Fruit fly (Drosophila melanogaster) whole organism, embryonic: ENCODE measurements around the gene CG4972.

Experiments
- BEAF-32 ChIP-seq: fragments of 200-800 bp; sonication (Bioruptor generic); optimal IDR thresholded peaks from 3 replicates; lab custom pipeline; 2017; ENCODE audit warnings: missing biosample characterization, missing genetic modification characterization, mild to moderate bottlenecking, moderate library complexity, missing genetic modification reagents
- Bgb ChIP-seq: fragments of 200-800 bp; sonication (Bioruptor generic); IDR thresholded peaks from 2 replicates; pipeline ENCODE4 v1.3.6; 2022; ENCODE audit warnings: missing biosample characterization, missing genetic modification characterization; ENCODE audit not compliant: partially characterized antibody
- Blimp-1 ChIP-seq: fragments of 200-800 bp; sonication (Bioruptor generic); optimal IDR thresholded peaks from 3 replicates; lab custom pipeline; 2018; ENCODE audit warnings: missing biosample characterization, missing genetic modification characterization, mild to moderate bottlenecking, moderate library complexity, missing genetic modification reagents
- Bteb2 ChIP-seq: fragments of 200-800 bp; sonication (Bioruptor generic); optimal IDR thresholded peaks from 2 replicates; lab custom pipeline; 2016; ENCODE audit warnings: missing biosample characterization, missing genetic modification characterization
- CG10543 ChIP-seq: fragments of 200-800 bp; sonication (Bioruptor generic); optimal IDR thresholded peaks from 3 replicates; lab custom pipeline; 2017; ENCODE audit warnings: missing biosample characterization, mild to moderate bottlenecking, missing genetic modification characterization, moderate library complexity
- CG10565 ChIP-seq: fragments of 200-800 bp; sonication (Bioruptor generic); optimal IDR thresholded peaks from 3 replicates; lab custom pipeline; 2016; ENCODE audit warnings: missing biosample characterization, mild to moderate bottlenecking, missing genetic modification characterization
- CG10979 ChIP-seq: fragments of 200-800 bp; sonication (Bioruptor generic); optimal IDR thresholded peaks from 2 replicates; lab custom pipeline; 2018; ENCODE audit warnings: missing biosample characterization, mild to moderate bottlenecking, missing genetic modification characterization, moderate library complexity
- CG11504 ChIP-seq: fragments of 200-800 bp; sonication (Bioruptor generic); optimal IDR thresholded peaks from 3 replicates; lab custom pipeline; 2019; ENCODE audit warnings: missing biosample characterization, mild to moderate bottlenecking, missing genetic modification characterization, moderate library complexity
- CG12219 ChIP-seq: fragments of 200-800 bp; sonication (Bioruptor generic); optimal IDR thresholded peaks from 3 replicates; lab custom pipeline; 2018; ENCODE audit warnings: missing biosample characterization, mild to moderate bottlenecking, missing genetic modification characterization
- CG13287 ChIP-seq: fragments of 200-800 bp; sonication (Bioruptor generic); IDR thresholded peaks from 2 replicates; pipeline ENCODE4 v1.3.6; 2022; ENCODE audit warnings: missing biosample characterization, missing genetic modification characterization; ENCODE audit not compliant: partially characterized antibody
- CG13624 ChIP-seq: fragments of 200-800 bp; sonication (Bioruptor generic); optimal IDR thresholded peaks from 2 replicates; lab custom pipeline; 2016; ENCODE audit warnings: missing biosample characterization, missing genetic modification characterization
- CG14860 ChIP-seq: fragments of 200-800 bp; sonication (Bioruptor generic); IDR thresholded peaks from 3 replicates; pipeline ENCODE4 v1.3.6; 2022; ENCODE audit warnings: missing biosample characterization, missing genetic modification characterization; ENCODE audit not compliant: partially characterized antibody
- CG14965 ChIP-seq: fragments of 200-800 bp; sonication (Bioruptor generic); optimal IDR thresholded peaks from 2 replicates; lab custom pipeline; 2016; ENCODE audit warnings: missing biosample characterization, missing genetic modification characterization, borderline replicate concordance
- CG17829 ChIP-seq: fragments of 200-800 bp; optimal IDR thresholded peaks from 2 replicates; lab custom pipeline; 2019; ENCODE audit warnings: missing biosample characterization, mild to moderate bottlenecking, missing genetic modification characterization, moderate library complexity
- CG2116 ChIP-seq: fragments of 200-800 bp; sonication (Bioruptor generic); optimal IDR thresholded peaks from 3 replicates; lab custom pipeline; 2018; ENCODE audit warnings: missing biosample characterization, mild to moderate bottlenecking, missing genetic modification characterization
- CG30020 ChIP-seq: fragments of 200-800 bp; optimal IDR thresholded peaks from 2 replicates; lab custom pipeline; 2019; ENCODE audit warnings: missing biosample characterization, mild to moderate bottlenecking, missing genetic modification characterization, moderate library complexity
- CG31388 ChIP-seq: fragments of 200-800 bp; sonication (Bioruptor generic); optimal IDR thresholded peaks from 2 replicates; lab custom pipeline; 2016; ENCODE audit warnings: missing biosample characterization, missing genetic modification characterization
- CG34422 ChIP-seq: fragments of 200-800 bp; sonication (Bioruptor generic); IDR thresholded peaks from 3 replicates; pipeline ENCODE4 v1.3.6; 2022; ENCODE audit warnings: missing biosample characterization, missing genetic modification characterization
- CG43689 ChIP-seq: fragments of 200-800 bp; sonication (Bioruptor generic); IDR thresholded peaks from 2 replicates; pipeline ENCODE4 v1.3.6; 2022; ENCODE audit warnings: missing biosample characterization, missing genetic modification characterization
- CG6272 ChIP-seq: fragments of 200-800 bp; sonication (Bioruptor generic); IDR thresholded peaks from 2 replicates; pipeline ENCODE4 v1.3.6; 2022; ENCODE audit warnings: missing biosample characterization, missing genetic modification characterization
- CG8281 ChIP-seq: fragments of 200-800 bp; sonication (Bioruptor generic); optimal IDR thresholded peaks from 2 replicates; lab custom pipeline; 2018; ENCODE audit warnings: missing biosample characterization, mild to moderate bottlenecking, missing genetic modification characterization, moderate library complexity
- CG8944 ChIP-seq: fragments of 200-800 bp; sonication (Bioruptor generic); optimal IDR thresholded peaks from 3 replicates; lab custom pipeline; 2016; ENCODE audit warnings: missing biosample characterization, missing genetic modification characterization
- CG9797 ChIP-seq: fragments of 200-800 bp; sonication (Bioruptor generic); optimal IDR thresholded peaks from 3 replicates; lab custom pipeline; 2018; ENCODE audit warnings: missing biosample characterization, mild to moderate bottlenecking, missing genetic modification characterization
- GATAe ChIP-seq: fragments of 200-800 bp; sonication (Bioruptor generic); conservative IDR thresholded peaks from 2 replicates; pipeline ENCODE4 v1.3.6; 2022; ENCODE audit warnings: missing biosample characterization, missing genetic modification characterization
- Hr3 ChIP-seq: fragments of 200-800 bp; sonication (Bioruptor generic); optimal IDR thresholded peaks from 3 replicates; lab custom pipeline; 2016; ENCODE audit warnings: missing biosample characterization, missing genetic modification characterization
- Jarid2 ChIP-seq: fragments of 200-800 bp; sonication (Bioruptor generic); optimal IDR thresholded peaks from 3 replicates; lab custom pipeline; 2017; ENCODE audit warnings: mild to moderate bottlenecking, missing biosample characterization, missing genetic modification reagents, missing genetic modification characterization
- Nf-YA ChIP-seq: fragments of 200-800 bp; sonication (Bioruptor generic); IDR thresholded peaks from 2 replicates; pipeline ENCODE4 v1.3.6; 2022; ENCODE audit warnings: missing biosample characterization, missing genetic modification characterization
- NfI ChIP-seq: fragments of 200-800 bp; sonication (Bioruptor generic); optimal IDR thresholded peaks from 3 replicates; lab custom pipeline; 2018; ENCODE audit warnings: missing biosample characterization, mild to moderate bottlenecking, missing genetic modification characterization, moderate library complexity
- Oli ChIP-seq: fragments of 200-800 bp; sonication (Bioruptor generic); optimal IDR thresholded peaks from 2 replicates; lab custom pipeline; 2018; ENCODE audit warnings: missing biosample characterization, mild to moderate bottlenecking, missing genetic modification characterization, moderate library complexity
- Rx ChIP-seq: fragments of 200-800 bp; sonication (Bioruptor generic); IDR thresholded peaks from 2 replicates; pipeline ENCODE4 v1.3.6; 2022; ENCODE audit warnings: missing biosample characterization, missing genetic modification characterization
- Scr ChIP-seq: fragments of 200-800 bp; sonication (Bioruptor generic); IDR thresholded peaks from 2 replicates; pipeline ENCODE4 v1.3.6; 2022; ENCODE audit warnings: missing biosample characterization, missing genetic modification characterization; ENCODE audit not compliant: partially characterized antibody
- Six4 ChIP-seq: fragments of 200-800 bp; sonication (Bioruptor generic); optimal IDR thresholded peaks from 2 replicates; lab custom pipeline; 2016; ENCODE audit warnings: missing biosample characterization, missing genetic modification characterization
- TFAM ChIP-seq: fragments of 200-800 bp; sonication (Bioruptor generic); optimal IDR thresholded peaks from 2 replicates; lab custom pipeline; 2017; ENCODE audit warnings: missing biosample characterization, missing genetic modification characterization, inconsistent platforms
- cad ChIP-seq: fragments of >200 bp; optimal IDR thresholded peaks from 2 replicates; lab custom pipeline; 2017; ENCODE audit warnings: missing biosample characterization, missing genetic modification characterization
- disco-r ChIP-seq: fragments of 200-800 bp; sonication (Bioruptor generic); optimal IDR thresholded peaks from 2 replicates; lab custom pipeline; 2016; ENCODE audit warnings: missing biosample characterization, missing genetic modification characterization
- gem ChIP-seq: fragments of 200-800 bp; sonication (Bioruptor generic); optimal IDR thresholded peaks from 2 replicates; lab custom pipeline; 2019; ENCODE audit warnings: missing biosample characterization, mild to moderate bottlenecking, missing genetic modification characterization, moderate library complexity
- hth ChIP-seq: fragments of >200 bp; optimal IDR thresholded peaks from 2 replicates; lab custom pipeline; 2017; ENCODE audit warnings: inconsistent platforms
- knrl ChIP-seq: fragments of 200-800 bp; sonication (Bioruptor generic); IDR thresholded peaks from 3 replicates; pipeline ENCODE4 v1.3.6; 2022; ENCODE audit warnings: missing biosample characterization, missing genetic modification characterization; ENCODE audit not compliant: partially characterized antibody
- luna ChIP-seq: fragments of 200-800 bp; sonication (Bioruptor generic); optimal IDR thresholded peaks from 2 replicates; lab custom pipeline; 2016; ENCODE audit warnings: missing biosample characterization, missing genetic modification characterization
- maf-S ChIP-seq: fragments of 200-800 bp; sonication (Bioruptor generic); optimal IDR thresholded peaks from 2 replicates; lab custom pipeline; 2016; ENCODE audit warnings: missing biosample characterization, missing genetic modification characterization
- mld ChIP-seq: fragments of 200-800 bp; sonication (Bioruptor generic); IDR thresholded peaks from 3 replicates; pipeline ENCODE4 v1.3.6; 2022; ENCODE audit warnings: missing biosample characterization, missing genetic modification characterization; ENCODE audit not compliant: partially characterized antibody
- oc ChIP-seq: fragments of 200-800 bp; sonication (Bioruptor generic); optimal IDR thresholded peaks from 2 replicates; lab custom pipeline; 2018; ENCODE audit warnings: missing biosample characterization, mild to moderate bottlenecking, missing genetic modification characterization, moderate library complexity
- org-1 ChIP-seq: fragments of 200-800 bp; sonication (Bioruptor generic); optimal IDR thresholded peaks from 2 replicates; lab custom pipeline; 2017; ENCODE audit warnings: missing biosample characterization, missing genetic modification characterization
- pfk ChIP-seq: fragments of 200-800 bp; sonication (Bioruptor generic); optimal IDR thresholded peaks from 2 replicates; lab custom pipeline; 2018; ENCODE audit warnings: missing biosample characterization, mild to moderate bottlenecking, missing genetic modification characterization, moderate library complexity
- run ChIP-seq: fragments of 200-800 bp; sonication (Bioruptor generic); optimal IDR thresholded peaks from 3 replicates; lab custom pipeline; 2018; ENCODE audit warnings: missing biosample characterization, mild to moderate bottlenecking, missing genetic modification characterization
- sim ChIP-seq: fragments of 200-800 bp; sonication (Bioruptor generic); IDR thresholded peaks from 2 replicates; pipeline ENCODE4 v1.3.6; 2022; ENCODE audit warnings: missing biosample characterization, missing genetic modification characterization
- sqz ChIP-seq: fragments of 200-800 bp; sonication (Bioruptor generic); optimal IDR thresholded peaks from 3 replicates; lab custom pipeline; 2018; ENCODE audit warnings: missing biosample characterization, mild to moderate bottlenecking, missing genetic modification characterization
- trh ChIP-seq: fragments of 200-800 bp; sonication (Bioruptor generic); optimal IDR thresholded peaks from 2 replicates; lab custom pipeline; 2016; ENCODE audit warnings: missing biosample characterization, missing genetic modification characterization
- unpg ChIP-seq: fragments of 200-800 bp; sonication (Bioruptor generic); optimal IDR thresholded peaks from 3 replicates; lab custom pipeline; 2018; ENCODE audit warnings: missing biosample characterization, mild to moderate bottlenecking, missing genetic modification characterization, moderate library complexity
- usp ChIP-seq: fragments of >200 bp; optimal IDR thresholded peaks from 2 replicates; lab custom pipeline; 2017; ENCODE audit warnings: missing biosample characterization, missing genetic modification characterization
- zfh1 ChIP-seq: fragments of 200-800 bp; sonication (Bioruptor generic); IDR thresholded peaks from 3 replicates; pipeline ENCODE4 v1.3.6; 2022; ENCODE audit warnings: missing biosample characterization, missing genetic modification characterization

CG4972 gene

DNA sequence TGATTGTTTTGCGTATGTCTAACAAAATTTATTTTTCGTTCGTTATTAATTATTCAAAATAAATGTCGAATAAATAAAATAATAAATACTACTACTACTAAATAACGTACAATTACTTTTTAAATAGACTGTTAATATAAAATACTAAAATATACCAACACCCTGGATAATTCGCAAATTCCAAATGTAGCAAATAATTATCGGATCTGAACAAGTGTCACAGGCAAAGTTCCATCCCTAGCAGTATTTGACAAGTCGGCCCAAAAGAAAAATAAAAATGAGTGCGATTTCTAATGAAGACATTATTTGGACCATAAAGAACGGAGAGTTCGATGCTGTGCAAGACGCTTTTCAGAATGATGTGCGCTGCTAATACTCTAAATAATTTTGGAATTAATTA, 26.8 kb downstream of the CG4972 start, which contains the start of gene CG31715 (continued):
- TF ChIP-seq gem (peak; percentile 64), sqz (GFP tag; lab: Kevin White, UChicago) (no peak), maf-S (GFP tag; lab: Kevin White, UChicago) (no peak), run (tag; lab: Kevin White, UChicago) (no peak), Bgb (peak; percentile 41; the same call in 1 of the 2 replicates), TFAM (GFP tag; lab: Kevin White, UChicago) (no peak), CG10565 (no peak), disco-r (GFP tag; lab: Kevin White, UChicago) (no peak), hth (lab: Kevin White, UChicago) (no peak), zfh1 (GFP tag; lab: Robert Waterston, UW) (no peak), Rx (GFP tag; lab: Robert Waterston, UW) (no peak), org-1 (no peak), CG2116 (GFP tag; lab: Kevin White, UChicago) (peak; percentile 39), Oli (no peak), CG13287 (peak; percentile 63), BEAF-32 (GFP tag; lab: Kevin White, UChicago) (peak; percentile 67), CG10979 (peak; percentile 4), CG17829 (tag; lab: Kevin White, UChicago) (peak; percentile 16), Jarid2 (GFP tag; lab: Kevin White, UChicago) (no peak), usp (GFP tag; lab: Kevin White, UChicago) (no peak), Six4 (no peak), CG12219 (GFP tag; lab: Kevin White, UChicago) (no peak), CG8944 (GFP tag; lab: Kevin White, UChicago) (no peak), Scr (peak; percentile 51), Hr3 (GFP tag; lab: Kevin White, UChicago) (peak; percentile 37), unpg (peak; percentile 40), sim (no peak), CG43689 (GFP tag; lab: Robert Waterston, UW) (no peak), Blimp-1 (GFP tag; lab: Kevin White, UChicago) (no peak), trh (GFP tag; lab: Kevin White, UChicago) (no peak), CG8281 (tag; lab: Kevin White, UChicago) (no peak), GATAe (no peak), CG31388 (GFP tag; lab: Kevin White, UChicago) (no peak), luna (GFP tag; lab: Kevin White, UChicago) (no peak), pfk (GFP tag; lab: Kevin White, UChicago) (no peak), CG10543 (GFP tag; lab: Kevin White, UChicago) (no peak), CG30020 (tag; lab: Kevin White, UChicago) (peak; percentile 78), Nf-YA (GFP tag; lab: Robert Waterston, UW) (no peak), oc (tag; lab: Kevin White, UChicago) (no peak), CG14965 (no peak), mld (GFP tag; lab: Robert Waterston, UW) (no peak), cad (GFP tag; lab: Kevin White, UChicago) (no peak), CG14860 (no peak), CG6272 (GFP tag; lab: Robert Waterston, UW) (no peak), Bteb2 (GFP tag; lab: Kevin White, UChicago) (no peak), NfI (no peak), CG11504 (tag; lab: Kevin White, UChicago) (no peak), CG34422 (GFP tag; lab: Robert Waterston, UW) (no peak; the same call in 2 of the 3 replicates), CG13624 (GFP tag; lab: Kevin White, UChicago) (no peak), knrl (0 out of 3 replicates have a peak, but pooled peaks have one; percentile 28), CG9797 (no peak)
